Worm (Caenorhabditis elegans): ENCODE data around the gene mev-1.

The mev-1 gene

DNA sequence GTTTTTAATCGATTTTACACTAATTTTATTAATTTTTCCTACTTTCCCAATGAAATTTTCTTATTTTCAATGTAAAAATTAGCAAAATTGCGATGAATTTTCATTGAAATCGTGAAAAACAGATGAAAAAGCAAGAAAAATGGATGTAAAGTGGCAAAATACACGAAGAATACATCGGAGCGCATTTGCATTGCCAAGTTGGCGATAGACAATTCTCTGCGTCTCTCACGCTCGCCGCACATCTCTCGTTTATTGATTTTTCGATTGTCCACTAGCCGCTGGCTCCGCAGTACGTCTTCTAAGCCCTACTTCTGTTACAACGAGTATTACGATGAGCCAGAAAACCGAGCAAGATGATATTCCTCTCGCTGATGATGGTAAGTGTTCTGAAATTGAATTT, 15.3 kb upstream of the mev-1 start, which contains the start of gene unc-69 (continued):
- TF ChIP-seq snpc-4 (GFP tag; optimal IDR thresholded peaks at IDR 0.05) (no peak), snpc-4 (tag; optimal IDR thresholded peaks at IDR 0.05) (peak in 3 of 4 experiments; percentile 6 to 28 (median 7)), lin-54 (GFP tag; optimal IDR thresholded peaks at IDR 0.05) (peak; percentile 28), repo-1 (tag; optimal IDR thresholded peaks at IDR 0.05) (no peak), hlh-12 (tag; optimal IDR thresholded peaks at IDR 0.05) (no peak), ceh-27 (GFP tag; optimal IDR thresholded peaks at IDR 0.05) (peak; percentile 48), mel-28 (tag; optimal IDR thresholded peaks at IDR 0.05; ENCODE audit: borderline replicate concordance) (no peak), zim-3 (tag; optimal IDR thresholded peaks at IDR 0.05) (no peak), ztf-28 (GFP tag; IDR thresholded peaks at IDR 0.05) (no peak), let-607 (tag; optimal IDR thresholded peaks at IDR 0.05) (peak; percentile 12 to 48), athp-1 (tag; optimal IDR thresholded peaks at IDR 0.05) (no peak), K12H6.12 (tag; optimal IDR thresholded peaks at IDR 0.05) (no peak), lir-1 (GFP tag; conservative IDR thresholded peaks at IDR 0.05) (no peak), fkh-3 (tag; optimal IDR thresholded peaks at IDR 0.05) (no peak), F55B11.4 (tag; optimal IDR thresholded peaks at IDR 0.05; ENCODE audit: borderline replicate concordance, insufficient read depth) (no peak), F23B12.7 (tag; optimal IDR thresholded peaks at IDR 0.05; ENCODE audit: insufficient read depth) (peak; percentile 43), efl-1 (GFP tag; optimal IDR thresholded peaks at IDR 0.05) (no peak), lin-35 (GFP tag; optimal IDR thresholded peaks at IDR 0.05) (peak in 1 of 3 experiments; percentile 26), F33H1.4 (GFP tag; IDR thresholded peaks at IDR 0.05) (peak; percentile 27; the same call in 1 of the 2 replicates), snpc-1.3 (tag; optimal IDR thresholded peaks at IDR 0.05; ENCODE audit: insufficient read depth) (no peak), snpc-1.1 (tag; optimal IDR thresholded peaks at IDR 0.05; ENCODE audit: insufficient read depth) (no peak), madf-10 (tag; optimal IDR thresholded peaks at IDR 0.05) (no peak), nhr-179 (tag; optimal IDR thresholded peaks at IDR 0.05) (no peak)

- TF ChIP-seq lsl-1 (GFP tag; optimal IDR thresholded peaks at IDR 0.05) = peak; percentile 85
- peak; percentile 60; the same call in 1 of the 2 replicates for TF ChIP-seq ztf-28 (GFP tag; IDR thresholded peaks at IDR 0.05)
- TF ChIP-seq lir-1 (GFP tag; conservative IDR thresholded peaks at IDR 0.05) = 0 out of 2 replicates have a peak, but pooled peaks have one; percentile 44
- TF ChIP-seq hmg-1.2 (GFP tag; IDR thresholded peaks at IDR 0.05) = peak; percentile 49
- TF ChIP-seq tbp1 (GFP tag; optimal IDR thresholded peaks at IDR 0.05) = peak; percentile 6
- 0 out of 2 replicates have a peak, but pooled peaks have one; percentile 31 for TF ChIP-seq Y67H2A.10 (GFP tag; conservative IDR thresholded peaks at IDR 0.05)
- TF ChIP-seq nfyb-1 (GFP tag; IDR thresholded peaks at IDR 0.05) = peak; percentile 50; the same call in 1 of the 2 replicates
- peak; percentile 41; the same call in 1 of the 2 replicates for TF ChIP-seq Y79H2A.3 (GFP tag; conservative IDR thresholded peaks at IDR 0.05)
- peak; percentile 41 for TF ChIP-seq snpc-3.4 (tag; optimal IDR thresholded peaks at IDR 0.05)
- TF ChIP-seq ceh-91 (GFP tag; IDR thresholded peaks at IDR 0.05) = peak; percentile 75
- TF ChIP-seq F37B4.10 (GFP tag; IDR thresholded peaks at IDR 0.05) = 0 out of 2 replicates have a peak, but pooled peaks have one; percentile 58
- peak; percentile 95 for TF ChIP-seq D2030.7 (GFP tag; IDR thresholded peaks at IDR 0.05)
- TF ChIP-seq madf-8 (GFP tag; conservative IDR thresholded peaks at IDR 0.05) = peak; percentile 38
- TF ChIP-seq ztf-18 (tag; optimal IDR thresholded peaks at IDR 0.05) = peak; percentile 67
- 0 out of 2 replicates have a peak, but pooled peaks have one; percentile 12 for TF ChIP-seq egl-44 (GFP tag; IDR thresholded peaks at IDR 0.05)
- peak; percentile 64; the same call in 1 of the 2 replicates for TF ChIP-seq pbrm-1 (GFP tag; IDR thresholded peaks at IDR 0.05)
- TF ChIP-seq lin-26 (GFP tag; IDR thresholded peaks at IDR 0.05) = 0 out of 2 replicates have a peak, but pooled peaks have one; percentile 25
- TF ChIP-seq hsf-1 (GFP tag; IDR thresholded peaks at IDR 0.05) = peak; percentile 67
- TF ChIP-seq F49E8.2 (tag; optimal IDR thresholded peaks at IDR 0.05; ENCODE audit: insufficient read depth) = peak; percentile 15
- TF ChIP-seq B0019.2 (GFP tag; conservative IDR thresholded peaks at IDR 0.05) = peak; percentile 38
- TF ChIP-seq madf-3 (GFP tag; IDR thresholded peaks at IDR 0.05) = 0 out of 2 replicates have a peak, but pooled peaks have one; percentile 10
- TF ChIP-seq rcor-1 (GFP tag; IDR thresholded peaks at IDR 0.05) = peak; percentile 70
- TF ChIP-seq dox-1 (GFP tag; IDR thresholded peaks at IDR 0.05) = peak; percentile 80
- 0 out of 2 replicates have a peak, but pooled peaks have one; percentile 24 for TF ChIP-seq Y56A3A.18 (GFP tag; IDR thresholded peaks at IDR 0.05)
- peak; percentile 56 for TF ChIP-seq F33H1.4 (GFP tag; IDR thresholded peaks at IDR 0.05)
These were observed 13.8 kb upstream of the mev-1 start for ce11 chrIII:10320228-10320705.

Measured in whole organism, young adult.